Fruit fly (Drosophila melanogaster) whole organism, embryonic: Measurements from ENCODE around the gene Glut3.

Source experiments
- CG1024 ChIP-seq: fragments of 200-800 bp; sonication (Bioruptor generic); IDR thresholded peaks from 2 replicates; pipeline ENCODE4 v1.3.6; 2022; ENCODE audit warnings: missing biosample characterization, missing genetic modification characterization
- CG10366 ChIP-seq: fragments of 200-800 bp; sonication (Bioruptor generic); IDR thresholded peaks from 2 replicates; pipeline ENCODE4 v1.3.6; 2022; ENCODE audit warnings: missing biosample characterization, missing genetic modification characterization
- CG10979 ChIP-seq: fragments of 200-800 bp; sonication (Bioruptor generic); optimal IDR thresholded peaks from 2 replicates; lab custom pipeline; 2018; ENCODE audit warnings: missing biosample characterization, mild to moderate bottlenecking, missing genetic modification characterization, moderate library complexity
- CG11560 ChIP-seq: fragments of 200-800 bp; sonication (Bioruptor generic); IDR thresholded peaks from 3 replicates; pipeline ENCODE4 v1.3.6; 2022; ENCODE audit warnings: missing biosample characterization, missing genetic modification characterization
- CG12391 ChIP-seq: fragments of 200-800 bp; sonication (Bioruptor generic); optimal IDR thresholded peaks from 3 replicates; lab custom pipeline; 2018; ENCODE audit warnings: missing biosample characterization, mild to moderate bottlenecking, missing genetic modification characterization, moderate library complexity
- CG12942 ChIP-seq: fragments of 200-800 bp; sonication (Bioruptor generic); optimal IDR thresholded peaks from 3 replicates; lab custom pipeline; 2016; ENCODE audit warnings: missing biosample characterization, missing genetic modification characterization
- CG13424 ChIP-seq: fragments of 200-800 bp; sonication (Bioruptor generic); optimal IDR thresholded peaks from 2 replicates; lab custom pipeline; 2019; ENCODE audit warnings: missing biosample characterization, mild to moderate bottlenecking, missing genetic modification characterization, moderate library complexity
- CG15269 ChIP-seq: fragments of 200-800 bp; sonication (Bioruptor generic); optimal IDR thresholded peaks from 2 replicates; lab custom pipeline; 2018; ENCODE audit warnings: missing biosample characterization, mild to moderate bottlenecking, missing genetic modification characterization, moderate library complexity
- CG17186 ChIP-seq: fragments of 200-800 bp; sonication (Bioruptor generic); optimal IDR thresholded peaks from 3 replicates; lab custom pipeline; 2017; ENCODE audit warnings: missing biosample characterization, missing genetic modification reagents, missing genetic modification characterization
- CG1832 ChIP-seq: fragments of 200-800 bp; sonication (Bioruptor generic); optimal IDR thresholded peaks from 2 replicates; lab custom pipeline; 2017; ENCODE audit warnings: missing biosample characterization, mild to moderate bottlenecking, missing genetic modification characterization, inconsistent platforms
- CG2120 ChIP-seq: fragments of 200-800 bp; sonication (Bioruptor generic); optimal IDR thresholded peaks from 3 replicates; lab custom pipeline; 2016; ENCODE audit warnings: missing biosample characterization, missing genetic modification characterization
- CG33213 ChIP-seq: fragments of 200-800 bp; sonication (Bioruptor generic); optimal IDR thresholded peaks from 3 replicates; lab custom pipeline; 2016; ENCODE audit warnings: missing biosample characterization, missing genetic modification characterization
- CG34224 ChIP-seq: fragments of 200-800 bp; sonication (Bioruptor generic); IDR thresholded peaks from 3 replicates; pipeline ENCODE4 v1.3.6; 2022; ENCODE audit warnings: missing biosample characterization, missing genetic modification characterization; ENCODE audit not compliant: partially characterized antibody
- CG3995 ChIP-seq: fragments of 200-800 bp; sonication (Bioruptor generic); optimal IDR thresholded peaks from 3 replicates; lab custom pipeline; 2016; ENCODE audit warnings: missing biosample characterization, missing genetic modification characterization
- CG4282 ChIP-seq: fragments of 200-800 bp; sonication (Bioruptor generic); optimal IDR thresholded peaks from 2 replicates; lab custom pipeline; 2016; ENCODE audit warnings: missing biosample characterization, missing genetic modification characterization
- CG4730 ChIP-seq: fragments of 200-800 bp; sonication (Bioruptor generic); IDR thresholded peaks from 2 replicates; pipeline ENCODE4 v1.3.6; 2022; ENCODE audit warnings: missing biosample characterization, missing genetic modification characterization
- CG7556 ChIP-seq: fragments of 200-800 bp; sonication (Bioruptor generic); optimal IDR thresholded peaks from 2 replicates; lab custom pipeline; 2017; ENCODE audit warnings: missing biosample characterization, mild to moderate bottlenecking, missing genetic modification characterization
- CG7987 ChIP-seq: fragments of 200-800 bp; sonication (Bioruptor generic); optimal IDR thresholded peaks from 2 replicates; lab custom pipeline; 2018; ENCODE audit warnings: missing biosample characterization, mild to moderate bottlenecking, missing genetic modification characterization, moderate library complexity
- CG8388 ChIP-seq: fragments of 200-800 bp; sonication (Bioruptor generic); optimal IDR thresholded peaks from 2 replicates; lab custom pipeline; 2019; ENCODE audit warnings: missing biosample characterization, mild to moderate bottlenecking, missing genetic modification characterization, moderate library complexity
- CG8478 ChIP-seq: fragments of >200 bp; optimal IDR thresholded peaks from 2 replicates; lab custom pipeline; 2018
- CG8944 ChIP-seq: fragments of 200-800 bp; sonication (Bioruptor generic); optimal IDR thresholded peaks from 3 replicates; lab custom pipeline; 2016; ENCODE audit warnings: missing biosample characterization, missing genetic modification characterization
- CG9215 ChIP-seq: fragments of 200-800 bp; sonication (Bioruptor generic); IDR thresholded peaks from 2 replicates; pipeline ENCODE4 v1.3.6; 2022; ENCODE audit warnings: missing biosample characterization, missing genetic modification characterization
- Dfd ChIP-seq, 2 experiments: fragments of >200 bp; optimal IDR thresholded peaks; 2 replicates each; lab custom pipeline; 2017; ENCODE audit warnings: missing biosample characterization in 2 of 2, missing genetic modification characterization in 2 of 2
- Dll ChIP-seq: fragments of 200-800 bp; sonication (Bioruptor generic); IDR thresholded peaks from 4 replicates; pipeline ENCODE4 v1.3.6; 2022; ENCODE audit warnings: missing biosample characterization, missing genetic modification characterization; ENCODE audit not compliant: partially characterized antibody
- E2f2 ChIP-seq: fragments of 200-800 bp; sonication (Bioruptor generic); IDR thresholded peaks from 2 replicates; pipeline ENCODE4 v1.3.6; 2022; ENCODE audit warnings: missing biosample characterization, missing genetic modification characterization
- GATAe ChIP-seq: fragments of 200-800 bp; sonication (Bioruptor generic); conservative IDR thresholded peaks from 2 replicates; pipeline ENCODE4 v1.3.6; 2022; ENCODE audit warnings: missing biosample characterization, missing genetic modification characterization
- H2.0 ChIP-seq: fragments of 200-800 bp; sonication (Bioruptor generic); IDR thresholded peaks from 2 replicates; pipeline ENCODE4 v1.3.6; 2022; ENCODE audit warnings: missing biosample characterization, missing genetic modification characterization
- Lhr ChIP-seq: fragments of 200-800 bp; sonication (Bioruptor generic); optimal IDR thresholded peaks from 3 replicates; lab custom pipeline; 2017; ENCODE audit warnings: mild to moderate bottlenecking, missing biosample characterization, missing genetic modification reagents, missing genetic modification characterization
- NfI ChIP-seq: fragments of 200-800 bp; sonication (Bioruptor generic); optimal IDR thresholded peaks from 3 replicates; lab custom pipeline; 2018; ENCODE audit warnings: missing biosample characterization, mild to moderate bottlenecking, missing genetic modification characterization, moderate library complexity
- Stat92E ChIP-seq, 3 experiments: fragments of >200 bp in 2 of 3; fragments of 200-800 bp in 1 of 3; sonication (Bioruptor generic) in 1 of 3; optimal IDR thresholded peaks; 2 replicates each; lab custom pipeline; 2017 to 2019; ENCODE audit warnings: missing biosample characterization in 3 of 3, missing genetic modification characterization in 3 of 3, mild to moderate bottlenecking in 1 of 3, moderate library complexity in 1 of 3
- YL-1 ChIP-seq: fragments of 200-800 bp; sonication (Bioruptor generic); optimal IDR thresholded peaks from 3 replicates; lab custom pipeline; 2017; ENCODE audit warnings: missing biosample characterization, mild to moderate bottlenecking, missing genetic modification characterization
- btn ChIP-seq: fragments of 200-800 bp; sonication (Bioruptor generic); optimal IDR thresholded peaks from 2 replicates; lab custom pipeline; 2016; ENCODE audit warnings: missing biosample characterization, missing genetic modification characterization
- crp ChIP-seq, 2 experiments: fragments of 200-800 bp; sonication (Bioruptor generic); optimal IDR thresholded peaks; 2 replicates in 1 of 2; 3 replicates in 1 of 2; lab custom pipeline; 2017; ENCODE audit warnings: missing biosample characterization in 2 of 2, missing genetic modification characterization in 2 of 2, mild to moderate bottlenecking in 1 of 2, moderate library complexity in 1 of 2
- dmrt99B ChIP-seq: fragments of 200-800 bp; sonication (Bioruptor generic); optimal IDR thresholded peaks from 2 replicates; lab custom pipeline; 2018; ENCODE audit warnings: missing biosample characterization, mild to moderate bottlenecking, missing genetic modification characterization, moderate library complexity
- emc ChIP-seq: fragments of 200-800 bp; sonication (Bioruptor generic); optimal IDR thresholded peaks from 2 replicates; lab custom pipeline; 2016; ENCODE audit warnings: missing biosample characterization, missing genetic modification characterization
- esg ChIP-seq: fragments of 200-800 bp; sonication (Bioruptor generic); conservative IDR thresholded peaks from 2 replicates; pipeline ENCODE4 v1.3.6; 2022; ENCODE audit warnings: missing biosample characterization, missing genetic modification characterization
- h ChIP-seq: fragments of >200 bp; optimal IDR thresholded peaks from 2 replicates; lab custom pipeline; 2017
- her ChIP-seq: fragments of 200-800 bp; sonication (Bioruptor generic); optimal IDR thresholded peaks from 2 replicates; lab custom pipeline; 2016; ENCODE audit warnings: missing biosample characterization, missing genetic modification characterization
- inv ChIP-seq: fragments of 200-800 bp; sonication (Bioruptor generic); IDR thresholded peaks from 2 replicates; pipeline ENCODE4 v1.3.6; 2022; ENCODE audit warnings: missing biosample characterization, missing genetic modification characterization; ENCODE audit not compliant: partially characterized antibody
- kah ChIP-seq: fragments of 200-800 bp; sonication (Bioruptor generic); optimal IDR thresholded peaks from 2 replicates; lab custom pipeline; 2018; ENCODE audit warnings: missing biosample characterization, mild to moderate bottlenecking, missing genetic modification characterization
- pho ChIP-seq: fragments of 200-800 bp; sonication (Bioruptor generic); optimal IDR thresholded peaks from 2 replicates; lab custom pipeline; 2016; ENCODE audit warnings: missing biosample characterization, missing genetic modification characterization
- pros ChIP-seq: fragments of 200-800 bp; sonication (Bioruptor generic); optimal IDR thresholded peaks from 3 replicates; lab custom pipeline; 2019; ENCODE audit warnings: missing biosample characterization, mild to moderate bottlenecking, missing genetic modification characterization, moderate library complexity
- row ChIP-seq: fragments of 200-800 bp; sonication (Bioruptor generic); IDR thresholded peaks from 3 replicates; pipeline ENCODE4 v1.3.6; 2022; ENCODE audit warnings: missing biosample characterization, missing genetic modification characterization
- sna ChIP-seq: fragments of 200-800 bp; sonication (Bioruptor generic); IDR thresholded peaks from 2 replicates; pipeline ENCODE4 v1.3.6; 2022; ENCODE audit warnings: missing biosample characterization, missing genetic modification characterization; ENCODE audit not compliant: partially characterized antibody
- sr ChIP-seq: fragments of 200-800 bp; sonication (Bioruptor generic); IDR thresholded peaks from 3 replicates; pipeline ENCODE4 v1.3.6; 2022; ENCODE audit warnings: missing biosample characterization, missing genetic modification characterization
- tio ChIP-seq: fragments of 200-800 bp; sonication (Bioruptor generic); optimal IDR thresholded peaks from 2 replicates; lab custom pipeline; 2017; ENCODE audit warnings: missing biosample characterization, missing genetic modification characterization, inconsistent platforms
- ttk ChIP-seq: fragments of 200-800 bp; sonication (Bioruptor generic); IDR thresholded peaks from 2 replicates; pipeline ENCODE4 v2.1.2; 2022; ENCODE audit warnings: missing biosample characterization, missing genetic modification characterization
- unpg ChIP-seq: fragments of 200-800 bp; sonication (Bioruptor generic); optimal IDR thresholded peaks from 3 replicates; lab custom pipeline; 2018; ENCODE audit warnings: missing biosample characterization, mild to moderate bottlenecking, missing genetic modification characterization, moderate library complexity
- yki ChIP-seq: fragments of >200 bp; optimal IDR thresholded peaks from 3 replicates; lab custom pipeline; 2018
- z ChIP-seq: fragments of 200-800 bp; sonication (Bioruptor generic); IDR thresholded peaks from 3 replicates; pipeline ENCODE4 v1.3.6; 2022; ENCODE audit warnings: missing biosample characterization, missing genetic modification characterization

The Glut3 gene

dm6 chr3R:16834294-16835003 lies 46.3 kb downstream of the Glut3 start (continued):
- TF ChIP-seq NfI (GFP tag; lab: Kevin White, UChicago) (peak; percentile 57), Dll (no peak), CG33213 (GFP tag; lab: Kevin White, UChicago) (no peak), inv (GFP tag; lab: Robert Waterston, UW) (no peak), row (GFP tag; lab: Robert Waterston, UW) (no peak), tio (GFP tag; lab: Kevin White, UChicago) (no peak), GATAe (no peak), CG7556 (GFP tag; lab: Kevin White, UChicago) (no peak), ttk (GFP tag; lab: Robert Waterston, UW) (no peak), z (GFP tag; lab: Robert Waterston, UW) (no peak; the same call in 2 of the 3 replicates), H2.0 (GFP tag; lab: Robert Waterston, UW) (peak; percentile 58), E2f2 (GFP tag; lab: Robert Waterston, UW) (no peak), dmrt99B (peak; percentile 40), her (GFP tag; lab: Kevin White, UChicago) (no peak), crp (GFP tag; optimal IDR thresholded peaks at IDR 0.05; lab: Kevin White, UChicago) (no peak), Stat92E (GFP tag; optimal IDR thresholded peaks at IDR 0.05; lab: Kevin White, UChicago) (no peak), yki (no peak), Lhr (GFP tag; lab: Kevin White, UChicago) (peak; percentile 42), CG12391 (tag; lab: Kevin White, UChicago) (no peak), CG15269 (tag; lab: Kevin White, UChicago) (peak; percentile 45), btn (GFP tag; lab: Kevin White, UChicago) (no peak), pros (GFP tag; lab: Kevin White, UChicago) (no peak), CG8478 (lab: Kevin White, UChicago) (no peak), CG4730 (peak; percentile 39; the same call in 1 of the 2 replicates), CG8388 (GFP tag; lab: Kevin White, UChicago) (peak; percentile 6), CG9215 (no peak), CG2120 (GFP tag; lab: Kevin White, UChicago) (no peak), CG17186 (no peak), Dfd (GFP tag; optimal IDR thresholded peaks at IDR 0.05; lab: Kevin White, UChicago) (no peak), CG34224 (no peak), unpg (peak; percentile 50), CG12942 (no peak), CG10366 (GFP tag; lab: Robert Waterston, UW) (no peak; the same call in 1 of the 2 replicates), CG11560 (no peak), CG1024 (GFP tag; lab: Robert Waterston, UW) (peak; percentile 41; the same call in 1 of the 2 replicates), CG7987 (GFP tag; lab: Kevin White, UChicago) (peak; percentile 56), h (no peak), CG13424 (peak; percentile 63), kah (GFP tag; lab: Kevin White, UChicago) (peak; percentile 37), YL-1 (GFP tag; lab: Kevin White, UChicago) (no peak), sna (GFP tag; lab: Robert Waterston, UW) (no peak), CG1832 (GFP tag; lab: Kevin White, UChicago) (no peak), emc (GFP tag; lab: Kevin White, UChicago) (no peak), CG3995 (no peak), CG4282 (GFP tag; lab: Kevin White, UChicago) (no peak), sr (GFP tag; lab: Robert Waterston, UW) (no peak), CG10979 (peak; percentile 61), CG8944 (GFP tag; lab: Kevin White, UChicago) (no peak), esg (GFP tag; lab: Robert Waterston, UW) (no peak), pho (GFP tag; lab: Kevin White, UChicago) (no peak)
